Fruit fly (Drosophila melanogaster) whole organism, embryonic: ENCODE measurements around the gene CG43845.

ENCODE experiments used
- Bteb2 ChIP-seq: fragments of 200-800 bp; sonication (Bioruptor generic); optimal IDR thresholded peaks from 2 replicates; lab custom pipeline; 2016; ENCODE audit warnings: missing biosample characterization, missing genetic modification characterization
- C15 ChIP-seq: fragments of 200-800 bp; sonication (Bioruptor generic); IDR thresholded peaks from 3 replicates; pipeline ENCODE4 v1.3.6; 2022; ENCODE audit warnings: missing biosample characterization, missing genetic modification characterization
- CG10147 ChIP-seq: fragments of 200-800 bp; sonication (Bioruptor generic); optimal IDR thresholded peaks from 2 replicates; lab custom pipeline; 2019; ENCODE audit warnings: missing biosample characterization, mild to moderate bottlenecking, missing genetic modification characterization, moderate library complexity
- CG10979 ChIP-seq: fragments of 200-800 bp; sonication (Bioruptor generic); optimal IDR thresholded peaks from 2 replicates; lab custom pipeline; 2018; ENCODE audit warnings: missing biosample characterization, mild to moderate bottlenecking, missing genetic modification characterization, moderate library complexity
- CG12155 ChIP-seq: fragments of 200-800 bp; sonication (Bioruptor generic); optimal IDR thresholded peaks from 3 replicates; lab custom pipeline; 2016; ENCODE audit warnings: missing biosample characterization, missing genetic modification characterization
- CG12236 ChIP-seq: fragments of 200-800 bp; sonication (Bioruptor generic); optimal IDR thresholded peaks from 2 replicates; lab custom pipeline; 2016; ENCODE audit warnings: missing biosample characterization, missing genetic modification characterization
- CG13296 ChIP-seq: fragments of 200-800 bp; sonication (Bioruptor generic); optimal IDR thresholded peaks from 3 replicates; lab custom pipeline; 2018; ENCODE audit warnings: missing biosample characterization, mild to moderate bottlenecking, missing genetic modification characterization
- CG13775 ChIP-seq: fragments of 200-800 bp; sonication (Bioruptor generic); optimal IDR thresholded peaks from 3 replicates; lab custom pipeline; 2017; ENCODE audit warnings: missing biosample characterization, mild to moderate bottlenecking, missing genetic modification characterization
- CG14014 ChIP-seq: fragments of 200-800 bp; sonication (Bioruptor generic); IDR thresholded peaks from 2 replicates; pipeline ENCODE4 v1.3.6; 2022; ENCODE audit warnings: missing biosample characterization, missing genetic modification characterization
- CG15269 ChIP-seq: fragments of 200-800 bp; sonication (Bioruptor generic); optimal IDR thresholded peaks from 2 replicates; lab custom pipeline; 2018; ENCODE audit warnings: missing biosample characterization, mild to moderate bottlenecking, missing genetic modification characterization, moderate library complexity
- CG17385 ChIP-seq: fragments of 200-800 bp; sonication (Bioruptor generic); optimal IDR thresholded peaks from 3 replicates; lab custom pipeline; 2018; ENCODE audit warnings: missing biosample characterization, mild to moderate bottlenecking, missing genetic modification characterization
- CG18011 ChIP-seq: fragments of 200-800 bp; sonication (Bioruptor generic); optimal IDR thresholded peaks from 2 replicates; lab custom pipeline; 2017; ENCODE audit warnings: missing biosample characterization, missing genetic modification characterization, mild to moderate bottlenecking, moderate library complexity, missing genotype
- CG30403 ChIP-seq: fragments of 200-800 bp; sonication (Bioruptor generic); optimal IDR thresholded peaks from 3 replicates; lab custom pipeline; 2016; ENCODE audit warnings: missing biosample characterization, missing genetic modification characterization
- CG3163 ChIP-seq: fragments of 200-800 bp; sonication (Bioruptor generic); optimal IDR thresholded peaks from 3 replicates; lab custom pipeline; 2016; ENCODE audit warnings: missing biosample characterization, missing genetic modification characterization
- CG3995 ChIP-seq: fragments of 200-800 bp; sonication (Bioruptor generic); optimal IDR thresholded peaks from 3 replicates; lab custom pipeline; 2016; ENCODE audit warnings: missing biosample characterization, missing genetic modification characterization
- CG7556 ChIP-seq: fragments of 200-800 bp; sonication (Bioruptor generic); optimal IDR thresholded peaks from 2 replicates; lab custom pipeline; 2017; ENCODE audit warnings: missing biosample characterization, mild to moderate bottlenecking, missing genetic modification characterization
- D19A ChIP-seq: fragments of 200-800 bp; optimal IDR thresholded peaks from 3 replicates; lab custom pipeline; 2019; ENCODE audit warnings: missing biosample characterization, mild to moderate bottlenecking, missing genetic modification characterization, moderate library complexity
- D19B ChIP-seq: fragments of 200-800 bp; sonication (Bioruptor generic); optimal IDR thresholded peaks from 2 replicates; lab custom pipeline; 2017; ENCODE audit warnings: missing biosample characterization, mild to moderate bottlenecking, missing genetic modification characterization
- Dfd ChIP-seq, 2 experiments: fragments of >200 bp; optimal IDR thresholded peaks; 2 replicates each; lab custom pipeline; 2017; ENCODE audit warnings: missing biosample characterization in 2 of 2, missing genetic modification characterization in 2 of 2
- Gsc ChIP-seq: fragments of 200-800 bp; sonication (Bioruptor generic); IDR thresholded peaks from 2 replicates; pipeline ENCODE4 v1.3.6; 2022; ENCODE audit warnings: missing biosample characterization, missing genetic modification characterization
- H15 ChIP-seq: fragments of 200-800 bp; sonication (Bioruptor generic); IDR thresholded peaks from 3 replicates; pipeline ENCODE4 v1.3.6; 2022; ENCODE audit warnings: missing biosample characterization, missing genetic modification characterization
- HLH4C ChIP-seq: fragments of 200-800 bp; sonication (Bioruptor generic); IDR thresholded peaks from 3 replicates; pipeline ENCODE4 v1.3.6; 2022; ENCODE audit warnings: missing biosample characterization, missing genetic modification characterization; ENCODE audit not compliant: partially characterized antibody
- Hr3 ChIP-seq: fragments of 200-800 bp; sonication (Bioruptor generic); optimal IDR thresholded peaks from 3 replicates; lab custom pipeline; 2016; ENCODE audit warnings: missing biosample characterization, missing genetic modification characterization
- Mrtf ChIP-seq: fragments of 200-800 bp; sonication (Bioruptor generic); IDR thresholded peaks from 3 replicates; pipeline ENCODE4 v1.3.6; 2022; ENCODE audit warnings: missing biosample characterization, missing genetic modification characterization
- NfI ChIP-seq: fragments of 200-800 bp; sonication (Bioruptor generic); optimal IDR thresholded peaks from 3 replicates; lab custom pipeline; 2018; ENCODE audit warnings: missing biosample characterization, mild to moderate bottlenecking, missing genetic modification characterization, moderate library complexity
- Ptx1 ChIP-seq: fragments of 200-800 bp; sonication (Bioruptor generic); IDR thresholded peaks from 2 replicates; pipeline ENCODE4 v1.3.6; 2022; ENCODE audit warnings: missing biosample characterization, missing genetic modification characterization
- Side ChIP-seq: fragments of 200-800 bp; sonication (Bioruptor generic); optimal IDR thresholded peaks from 2 replicates; lab custom pipeline; 2016; ENCODE audit warnings: missing biosample characterization, missing genetic modification characterization
- Sin3A ChIP-seq: fragments of >200 bp; optimal IDR thresholded peaks from 2 replicates; lab custom pipeline; 2018
- chif ChIP-seq, 2 experiments: fragments of 200-800 bp; sonication (Bioruptor generic); optimal IDR thresholded peaks; 3 replicates each; lab custom pipeline; 2016; ENCODE audit warnings: missing biosample characterization in 2 of 2, missing genetic modification characterization in 2 of 2
- chm ChIP-seq: fragments of 200-800 bp; sonication (Bioruptor generic); IDR thresholded peaks from 2 replicates; pipeline ENCODE4 v1.3.6; 2022; ENCODE audit warnings: missing biosample characterization, missing genetic modification characterization
- emc ChIP-seq: fragments of 200-800 bp; sonication (Bioruptor generic); optimal IDR thresholded peaks from 2 replicates; lab custom pipeline; 2016; ENCODE audit warnings: missing biosample characterization, missing genetic modification characterization
- exex ChIP-seq: fragments of 200-800 bp; sonication (Bioruptor generic); optimal IDR thresholded peaks from 4 replicates; lab custom pipeline; 2018; ENCODE audit warnings: missing biosample characterization, mild to moderate bottlenecking, missing genetic modification characterization, moderate library complexity
- fd3F ChIP-seq: fragments of 200-800 bp; sonication (Bioruptor generic); optimal IDR thresholded peaks from 2 replicates; lab custom pipeline; 2018; ENCODE audit warnings: missing biosample characterization, mild to moderate bottlenecking, missing genetic modification characterization, moderate library complexity
- gem ChIP-seq: fragments of 200-800 bp; sonication (Bioruptor generic); optimal IDR thresholded peaks from 2 replicates; lab custom pipeline; 2019; ENCODE audit warnings: missing biosample characterization, mild to moderate bottlenecking, missing genetic modification characterization, moderate library complexity
- gfzf ChIP-seq: fragments of 200-800 bp; sonication (Bioruptor generic); optimal IDR thresholded peaks from 2 replicates; lab custom pipeline; 2016; ENCODE audit warnings: missing biosample characterization, mild to moderate bottlenecking, missing genetic modification characterization, moderate library complexity
- gsb ChIP-seq: fragments of 200-800 bp; sonication (Bioruptor generic); IDR thresholded peaks from 2 replicates; pipeline ENCODE4 v1.3.6; 2022; ENCODE audit warnings: missing biosample characterization, missing genetic modification characterization
- ham ChIP-seq: fragments of 200-800 bp; sonication (Bioruptor generic); IDR thresholded peaks from 2 replicates; pipeline ENCODE4 v1.3.6; 2022; ENCODE audit warnings: missing biosample characterization, missing genetic modification characterization
- her ChIP-seq: fragments of 200-800 bp; sonication (Bioruptor generic); optimal IDR thresholded peaks from 2 replicates; lab custom pipeline; 2016; ENCODE audit warnings: missing biosample characterization, missing genetic modification characterization
- jing ChIP-seq: fragments of 200-800 bp; sonication (Bioruptor generic); optimal IDR thresholded peaks from 2 replicates; lab custom pipeline; 2018; ENCODE audit warnings: missing biosample characterization, mild to moderate bottlenecking, missing genetic modification characterization
- kah ChIP-seq: fragments of 200-800 bp; sonication (Bioruptor generic); optimal IDR thresholded peaks from 2 replicates; lab custom pipeline; 2018; ENCODE audit warnings: missing biosample characterization, mild to moderate bottlenecking, missing genetic modification characterization
- knrl ChIP-seq: fragments of 200-800 bp; sonication (Bioruptor generic); IDR thresholded peaks from 3 replicates; pipeline ENCODE4 v1.3.6; 2022; ENCODE audit warnings: missing biosample characterization, missing genetic modification characterization; ENCODE audit not compliant: partially characterized antibody
- org-1 ChIP-seq: fragments of 200-800 bp; sonication (Bioruptor generic); optimal IDR thresholded peaks from 2 replicates; lab custom pipeline; 2017; ENCODE audit warnings: missing biosample characterization, missing genetic modification characterization
- peb ChIP-seq: fragments of 200-800 bp; sonication (Bioruptor generic); IDR thresholded peaks from 2 replicates; pipeline ENCODE4 v1.3.6; 2022; ENCODE audit warnings: missing biosample characterization, missing genetic modification characterization
- prd ChIP-seq, 3 experiments: fragments of >200 bp in 2 of 3; fragments of 200-800 bp in 1 of 3; sonication (Bioruptor generic) in 1 of 3; optimal IDR thresholded peaks in 2 of 3; IDR thresholded peaks in 1 of 3; 2 replicates in 2 of 3; 3 replicates in 1 of 3; pipeline versions ENCODE4 v1.3.6 to Lab custom; 2017 to 2022; ENCODE audit warnings: missing biosample characterization in 1 of 3, missing genetic modification characterization in 1 of 3
- pzg ChIP-seq: fragments of 200-800 bp; sonication (Bioruptor generic); optimal IDR thresholded peaks from 3 replicates; lab custom pipeline; 2018; ENCODE audit warnings: missing biosample characterization, mild to moderate bottlenecking, missing genetic modification characterization, moderate library complexity
- seq ChIP-seq: fragments of 200-800 bp; sonication (Bioruptor generic); IDR thresholded peaks from 2 replicates; pipeline ENCODE4 v1.3.6; 2022; ENCODE audit warnings: missing biosample characterization, missing genetic modification characterization
- so ChIP-seq: fragments of 200-800 bp; sonication (Bioruptor generic); IDR thresholded peaks from 3 replicates; pipeline ENCODE4 v1.3.6; 2022; ENCODE audit warnings: missing biosample characterization, missing genetic modification characterization
- sob ChIP-seq: fragments of 200-800 bp; sonication (Bioruptor generic); IDR thresholded peaks from 2 replicates; pipeline ENCODE4 v1.3.6; 2022; ENCODE audit warnings: missing biosample characterization, missing genetic modification characterization
- stwl ChIP-seq: fragments of 200-800 bp; sonication (Bioruptor generic); optimal IDR thresholded peaks from 3 replicates; lab custom pipeline; 2018; ENCODE audit warnings: missing biosample characterization, mild to moderate bottlenecking, missing genetic modification characterization, moderate library complexity
- vnd ChIP-seq: fragments of 200-800 bp; sonication (Bioruptor generic); IDR thresholded peaks from 3 replicates; pipeline ENCODE4 v1.3.6; 2022; ENCODE audit warnings: missing biosample characterization, missing genetic modification characterization; ENCODE audit not compliant: partially characterized antibody
- zfh2 ChIP-seq: fragments of 200-800 bp; sonication (Bioruptor generic); optimal IDR thresholded peaks from 2 replicates; lab custom pipeline; 2016; ENCODE audit warnings: missing biosample characterization, missing genetic modification characterization

Gene CG43845

dm6 chr3R:5474551-5474950, 48.4 kb downstream of the CG43845 start, which contains the start of the genes CG45100, HDAC3 and Hcs (continued):
- TF ChIP-seq chif (GFP tag; optimal IDR thresholded peaks at IDR 0.05; lab: Kevin White, UChicago) (peak in 1 of 2 experiments; percentile 34), Bteb2 (GFP tag; lab: Kevin White, UChicago) (peak; percentile 26), gsb (no peak), sob (GFP tag; lab: Robert Waterston, UW) (peak; percentile 54; the same call in 1 of the 2 replicates), CG15269 (no peak), stwl (no peak), CG3163 (peak; percentile 21), emc (peak; percentile 28), D19A (tag; lab: Kevin White, UChicago) (no peak), H15 (no peak), prd (optimal IDR thresholded peaks at IDR 0.05; lab: Kevin White, UChicago) (no peak), prd (GFP tag; IDR thresholded peaks at IDR 0.05; lab: Robert Waterston, UW) (peak; percentile 53; the same call in 2 of the 3 replicates), CG13775 (GFP tag; lab: Kevin White, UChicago) (peak; percentile 57), so (GFP tag; lab: Robert Waterston, UW) (no peak), CG13296 (GFP tag; lab: Kevin White, UChicago) (no peak), pzg (GFP tag; lab: Kevin White, UChicago) (peak; percentile 59), CG30403 (GFP tag; lab: Kevin White, UChicago) (peak; percentile 67), Side (peak; percentile 28), CG14014 (GFP tag; lab: Robert Waterston, UW) (no peak), Mrtf (GFP tag; lab: Robert Waterston, UW) (no peak), HLH4C (peak; percentile 80), fd3F (GFP tag; lab: Kevin White, UChicago) (no peak), Gsc (GFP tag; lab: Robert Waterston, UW) (no peak), CG12155 (GFP tag; lab: Kevin White, UChicago) (peak; percentile 53), kah (no peak), C15 (GFP tag; lab: Robert Waterston, UW) (no peak), ham (no peak), Dfd (GFP tag; optimal IDR thresholded peaks at IDR 0.05; lab: Kevin White, UChicago) (no peak), knrl (GFP tag; lab: Robert Waterston, UW) (peak; percentile 95), exex (no peak), CG3995 (peak; percentile 49), gem (no peak), org-1 (GFP tag; lab: Kevin White, UChicago) (no peak), Ptx1 (peak; percentile 48; the same call in 1 of the 2 replicates), CG10147 (no peak), chm (GFP tag; lab: Robert Waterston, UW) (no peak), jing (GFP tag; lab: Kevin White, UChicago) (no peak), seq (GFP tag; lab: Robert Waterston, UW) (no peak), NfI (GFP tag; lab: Kevin White, UChicago) (no peak), peb (no peak), Hr3 (GFP tag; lab: Kevin White, UChicago) (peak; percentile 47), her (no peak), CG17385 (GFP tag; lab: Kevin White, UChicago) (no peak), CG7556 (no peak), zfh2 (GFP tag; lab: Kevin White, UChicago) (peak; percentile 72), Sin3A (lab: Kevin White, UChicago) (peak; percentile 89), CG10979 (tag; lab: Kevin White, UChicago) (peak; percentile 35), gfzf (peak; percentile 49), CG12236 (no peak), vnd (GFP tag; lab: Robert Waterston, UW) (peak; percentile 92), D19B (GFP tag; lab: Kevin White, UChicago) (no peak), CG18011 (GFP tag; lab: Kevin White, UChicago) (no peak)
